Fruit fly (Drosophila melanogaster): ENCODE results near the gene CG32221.

dm6 chr3L:19794203-19794802, 40.2 kb upstream of the CG32221 start:
- TF ChIP-seq CG12769 (tag; optimal IDR thresholded peaks at IDR 0.05) (no peak), CG17912 (GFP tag; optimal IDR thresholded peaks at IDR 0.05) (peak; percentile 36), fd3F (GFP tag; optimal IDR thresholded peaks at IDR 0.05) (peak; percentile 81), CG10543 (GFP tag; optimal IDR thresholded peaks at IDR 0.05) (peak; percentile 96), CG10366 (GFP tag; IDR thresholded peaks at IDR 0.05) (peak; percentile 37), tll (GFP tag; optimal IDR thresholded peaks at IDR 0.05) (no peak), sens-2 (GFP tag; IDR thresholded peaks at IDR 0.05) (peak; percentile 55)
